Worm (Caenorhabditis elegans): ENCODE results near the gene clec-67.

DNA sequence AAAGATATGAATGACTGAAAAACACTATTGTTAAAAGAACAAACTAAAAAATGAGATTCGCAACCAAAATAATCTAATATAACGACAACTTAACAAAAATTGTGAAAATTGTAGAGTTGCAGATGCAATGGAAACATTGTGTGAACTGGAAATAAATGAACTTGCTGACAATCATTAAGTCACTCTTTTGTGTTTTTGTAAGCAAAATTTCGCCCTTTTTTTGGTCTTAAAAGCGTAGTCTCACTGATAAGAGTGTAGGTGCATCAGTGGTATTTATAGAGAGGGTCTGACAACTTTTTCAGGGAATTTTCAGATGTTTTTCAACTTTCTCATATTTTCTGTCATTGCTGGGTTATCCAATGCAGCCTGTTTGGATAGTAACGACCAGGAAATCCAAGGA is 4.2 kb downstream of the clec-67 start, which contains the start of gene clec-68:
- no peak for TF ChIP-seq C34F6.9 (tag; optimal IDR thresholded peaks at IDR 0.05)
- TF ChIP-seq unc-62 (GFP tag; optimal IDR thresholded peaks at IDR 0.05): no peak
- TF ChIP-seq R02D3.7 (tag; optimal IDR thresholded peaks at IDR 0.05): no peak
- no peak for TF ChIP-seq zag-1 (tag; optimal IDR thresholded peaks at IDR 0.05)
- TF ChIP-seq nhr-11 (tag; optimal IDR thresholded peaks at IDR 0.05): no peak
- no peak for TF ChIP-seq aly-2 (tag; optimal IDR thresholded peaks at IDR 0.05)
- no peak for TF ChIP-seq nhr-10 (tag; optimal IDR thresholded peaks at IDR 0.05)
- TF ChIP-seq snpc-4 (tag; optimal IDR thresholded peaks at IDR 0.05): no peak
